Worm (Caenorhabditis elegans): ENCODE data around the gene F36H1.12.
A peak's percentile ranks its signal among the peaks of the same experiment; 100 is the strongest.

F36H1.12 gene

DNA sequence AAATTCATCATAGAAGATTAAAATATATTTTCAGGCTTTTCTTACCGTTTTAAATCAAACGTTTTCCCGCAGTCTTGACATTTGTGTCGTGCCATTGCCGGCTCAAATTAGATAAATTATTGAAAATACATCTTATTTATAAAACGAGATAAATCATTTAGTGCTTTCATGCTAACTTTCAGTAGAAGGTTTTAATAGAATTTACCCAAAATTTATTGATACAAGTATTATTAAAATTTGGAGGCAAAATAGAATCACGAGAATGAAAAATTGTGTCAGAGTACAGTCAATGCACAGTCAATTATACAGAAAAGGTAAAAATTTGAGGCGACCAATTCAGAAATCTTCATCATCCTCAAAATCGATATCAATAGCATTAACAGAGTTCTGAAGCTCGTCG is 25.0 kb upstream of the F36H1.12 start, which contains the start of gene Y5F2A.4:
TSS of gene Y5F2A.4 (minus strand) at position 101 of the 400 bp plus-strand sequence.
- TF ChIP-seq dao-5 (tag; optimal IDR thresholded peaks at IDR 0.05) = no peak
- no peak for TF ChIP-seq him-1 (tag; optimal IDR thresholded peaks at IDR 0.05)
- no peak for TF ChIP-seq W03F9.2 (tag; optimal IDR thresholded peaks at IDR 0.05)

DNA sequence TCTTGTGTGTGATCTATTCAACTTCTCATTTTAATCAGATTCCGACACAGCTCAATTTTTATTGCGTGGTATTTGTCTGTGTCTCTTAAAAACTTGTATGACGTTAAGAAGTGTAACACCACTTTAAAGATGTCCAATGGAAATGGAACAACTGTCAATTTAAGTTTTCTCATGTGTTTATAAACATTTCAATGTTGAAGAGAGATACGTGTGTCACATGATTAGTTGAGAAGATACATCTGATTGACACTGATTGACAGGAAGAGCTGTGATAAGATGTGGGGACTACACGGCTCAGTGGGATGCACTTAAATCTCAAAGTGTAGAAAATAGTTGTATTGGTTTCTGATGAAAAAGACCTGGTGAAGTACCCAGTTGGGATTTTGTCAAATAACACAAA is 14.8 kb upstream of the F36H1.12 start:
- no peak for TF ChIP-seq him-1 (tag; optimal IDR thresholded peaks at IDR 0.05)
- no peak for TF ChIP-seq dao-5 (tag; optimal IDR thresholded peaks at IDR 0.05)
- TF ChIP-seq W03F9.2 (tag; optimal IDR thresholded peaks at IDR 0.05) = no peak

DNA sequence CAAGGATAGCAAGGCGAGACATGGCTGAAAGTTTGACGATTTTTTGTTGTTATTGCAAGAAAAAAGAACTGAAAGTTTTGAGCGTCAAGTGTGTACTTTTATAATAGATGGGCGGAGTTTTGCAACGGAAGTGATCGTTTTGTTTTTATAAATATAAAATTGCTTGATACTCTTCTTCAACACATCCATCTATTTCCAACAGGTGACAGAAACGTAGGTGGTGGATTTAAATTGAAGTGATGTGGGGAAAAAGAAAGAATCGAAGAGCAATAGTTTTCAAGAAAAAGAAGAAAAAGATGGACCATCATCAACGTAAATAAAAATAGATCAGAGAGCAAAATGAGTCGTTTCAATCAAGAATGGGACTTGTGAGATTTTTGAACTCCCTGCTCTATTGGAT is 13.5 kb upstream of the F36H1.12 start, which contains the start of gene ttr-17:
TSS of gene ttr-17 (minus strand) at position 24 of the 400 bp plus-strand sequence.
- no peak for TF ChIP-seq W03F9.2 (tag; optimal IDR thresholded peaks at IDR 0.05)
- TF ChIP-seq him-1 (tag; optimal IDR thresholded peaks at IDR 0.05) = no peak

DNA sequence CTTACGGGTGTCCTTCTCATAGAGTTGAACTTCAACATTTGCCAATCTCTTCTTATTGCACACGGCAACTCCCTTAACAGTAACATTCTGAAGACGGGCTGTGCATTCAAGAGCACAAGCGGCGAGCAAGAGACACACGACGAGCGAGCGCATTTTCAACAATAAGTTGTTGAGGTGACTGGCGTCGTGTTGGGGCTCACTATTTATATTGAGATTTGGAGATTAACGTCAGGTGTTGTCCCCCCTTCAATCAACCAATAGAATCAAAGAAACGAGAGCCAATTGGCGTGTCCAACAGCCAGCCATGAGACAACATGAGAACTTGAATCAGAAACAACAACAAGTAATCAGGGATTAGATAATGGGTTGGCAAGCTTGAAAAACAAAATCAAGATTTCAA is 10.5 kb upstream of the F36H1.12 start, which contains the start of gene ttr-16:
TSS of gene ttr-16 (minus strand) at position 176 of the 400 bp plus-strand sequence.
- TF ChIP-seq him-1 (tag; optimal IDR thresholded peaks at IDR 0.05) = no peak
- TF ChIP-seq W03F9.2 (tag; optimal IDR thresholded peaks at IDR 0.05) = no peak
- no peak for TF ChIP-seq dao-5 (tag; optimal IDR thresholded peaks at IDR 0.05)

DNA sequence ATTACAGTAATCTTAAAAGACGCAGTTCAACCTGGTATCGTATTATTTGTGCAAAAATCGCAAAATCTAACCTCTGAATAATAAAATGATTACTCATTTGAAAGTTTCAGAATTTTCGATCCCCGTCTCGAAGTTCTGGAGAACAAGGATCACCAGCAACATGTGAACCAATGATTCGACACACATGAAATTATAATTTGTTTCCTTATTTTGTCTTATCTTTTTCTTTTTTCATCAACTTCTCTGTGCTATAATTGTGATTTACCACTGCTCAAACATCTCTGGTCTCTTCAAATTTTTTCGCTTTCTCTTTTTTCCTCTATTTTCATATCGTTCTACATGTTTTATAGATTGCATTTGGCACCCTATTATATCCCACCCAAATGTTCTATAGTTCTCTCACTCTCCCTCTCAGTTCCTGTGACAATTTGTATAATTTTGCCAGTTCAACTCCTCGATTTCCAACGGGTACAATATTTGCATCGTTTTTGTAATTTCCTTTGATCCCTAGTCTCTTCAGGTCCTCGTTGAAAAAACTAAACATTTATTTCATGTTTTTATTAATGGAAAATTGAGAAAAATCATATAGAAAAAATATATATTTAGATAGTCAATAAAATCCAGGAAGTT is 9.6 kb upstream of the F36H1.12 start:
- no peak for TF ChIP-seq him-1 (tag; optimal IDR thresholded peaks at IDR 0.05)
- TF ChIP-seq dao-5 (tag; optimal IDR thresholded peaks at IDR 0.05) = no peak
- TF ChIP-seq W03F9.2 (tag; optimal IDR thresholded peaks at IDR 0.05) = no peak

DNA sequence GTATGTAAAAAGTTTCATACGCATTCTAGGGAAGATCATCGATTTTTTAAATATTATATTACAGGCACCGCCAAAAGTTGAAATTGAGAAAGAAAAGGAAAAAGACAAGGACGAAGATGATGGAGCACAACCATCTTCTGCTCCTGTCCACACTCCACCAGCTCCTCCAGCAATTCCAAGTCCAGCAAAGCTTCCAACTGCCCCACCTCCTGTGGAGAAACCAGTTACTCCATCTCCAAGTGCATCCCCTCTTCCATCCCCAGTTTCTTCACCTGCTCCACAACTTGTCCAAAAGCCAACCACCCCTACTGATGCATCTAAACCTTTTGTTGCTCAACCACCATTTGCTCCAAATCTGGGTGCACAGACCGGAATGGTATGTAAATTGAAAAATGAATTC is 1.5 kb downstream of the F36H1.12 start:
- TF ChIP-seq W03F9.2 (tag; optimal IDR thresholded peaks at IDR 0.05) = no peak
- TF ChIP-seq dao-5 (tag; optimal IDR thresholded peaks at IDR 0.05) = no peak
- no peak for TF ChIP-seq him-1 (tag; optimal IDR thresholded peaks at IDR 0.05)

DNA sequence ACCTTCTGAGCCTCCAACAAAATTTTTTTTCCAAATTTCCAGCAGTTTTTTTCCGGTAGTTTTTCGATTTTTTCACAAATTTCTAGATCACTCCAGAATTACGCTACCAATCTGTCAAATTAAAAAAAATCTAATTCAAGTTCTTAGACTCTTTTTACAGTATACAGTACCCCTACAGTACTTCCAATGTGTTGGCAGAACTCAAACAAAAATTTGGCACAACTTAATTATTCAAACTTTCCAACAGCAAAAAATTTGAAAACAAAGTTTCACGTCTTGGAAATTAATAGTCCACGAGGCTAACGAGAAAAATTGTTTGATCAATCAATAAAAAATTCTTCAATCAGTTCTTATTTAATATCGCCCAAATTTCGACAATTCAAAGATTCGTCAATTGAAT is 3.7 kb downstream of the F36H1.12 start, which contains the start of gene F36H1.3:
TSS of gene F36H1.3 (plus strand) at position 323 of the 400 bp plus-strand sequence.
- TF ChIP-seq him-1 (tag; optimal IDR thresholded peaks at IDR 0.05) (no peak), dao-5 (tag; optimal IDR thresholded peaks at IDR 0.05) (no peak), W03F9.2 (tag; optimal IDR thresholded peaks at IDR 0.05) (no peak)

DNA sequence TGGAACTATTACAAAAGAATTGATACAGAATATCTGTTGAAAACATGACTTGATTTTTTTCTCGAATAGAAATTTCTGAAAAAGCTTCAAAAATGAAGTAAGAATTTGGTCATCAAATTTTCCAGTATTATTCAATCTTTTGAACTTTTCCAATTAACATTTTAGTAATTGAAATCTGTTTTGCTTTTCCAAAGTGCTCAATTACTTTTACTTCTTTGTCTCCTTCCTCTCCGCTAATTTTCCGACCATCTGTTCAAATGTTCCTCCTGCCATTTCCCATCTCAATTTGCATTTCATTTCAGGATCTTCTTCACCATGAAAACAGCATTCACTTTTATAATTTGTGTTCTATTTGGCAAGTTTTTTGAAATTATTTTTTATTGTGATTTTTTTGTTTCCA is 4.6 kb downstream of the F36H1.12 start, which contains the start of gene F36H1.11:
TSS of gene F36H1.11 (plus strand) at position 301 of the 400 bp plus-strand sequence.
- TF ChIP-seq dao-5 (tag; optimal IDR thresholded peaks at IDR 0.05) (no peak), W03F9.2 (tag; optimal IDR thresholded peaks at IDR 0.05) (no peak), him-1 (tag; optimal IDR thresholded peaks at IDR 0.05) (no peak)

DNA sequence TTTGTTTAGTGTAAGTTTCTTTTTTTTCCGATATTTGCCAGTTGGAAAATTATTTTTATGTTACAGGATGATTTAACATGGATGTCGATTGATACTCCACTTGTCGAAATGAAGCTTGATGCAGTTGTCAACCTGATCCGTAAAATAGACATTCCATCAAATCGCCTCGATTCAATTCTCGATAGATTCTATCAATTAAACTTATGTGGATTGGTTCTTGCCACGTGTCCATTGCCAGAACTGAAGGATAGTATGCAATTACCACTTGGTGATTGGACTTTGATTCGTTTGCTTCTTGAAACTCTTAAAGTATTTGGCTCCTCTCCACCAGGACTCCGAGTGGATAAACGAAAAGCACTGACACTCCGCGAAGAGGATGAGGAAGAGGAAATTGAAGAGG is 9.1 kb downstream of the F36H1.12 start:
- TF ChIP-seq him-1 (tag; optimal IDR thresholded peaks at IDR 0.05) = no peak
- TF ChIP-seq dao-5 (tag; optimal IDR thresholded peaks at IDR 0.05) = no peak
- TF ChIP-seq W03F9.2 (tag; optimal IDR thresholded peaks at IDR 0.05) = no peak

DNA sequence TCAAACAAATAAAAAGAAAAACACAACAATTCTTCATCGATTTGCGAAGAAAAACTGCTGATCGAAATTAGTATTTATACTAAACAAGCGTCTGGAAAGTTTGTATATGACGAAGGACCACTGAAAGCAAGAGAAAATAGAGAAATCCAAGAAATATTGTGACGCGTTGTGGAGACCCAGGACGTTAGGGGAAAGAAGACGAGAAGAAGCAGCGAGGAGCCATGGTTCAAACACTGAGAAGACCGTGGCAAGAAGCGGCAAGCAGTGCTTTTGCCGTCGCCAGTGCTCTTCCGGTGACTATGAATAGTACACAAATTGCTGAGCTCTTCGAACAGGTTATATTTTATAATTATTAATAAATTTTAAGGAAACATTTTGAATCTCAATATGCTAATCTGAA is 14.8 kb downstream of the F36H1.12 start:
- TF ChIP-seq him-1 (tag; optimal IDR thresholded peaks at IDR 0.05) (no peak), dao-5 (tag; optimal IDR thresholded peaks at IDR 0.05) (no peak), W03F9.2 (tag; optimal IDR thresholded peaks at IDR 0.05) (no peak)

DNA sequence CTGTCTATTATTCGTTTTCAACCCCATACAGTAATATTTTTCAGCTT is 15.1 kb downstream of the F36H1.12 start, which contains the start of gene kdin-1:
TSS of gene kdin-1 (plus strand) at position 38 of the 47 bp plus-strand sequence.
- TF ChIP-seq W03F9.2 (tag; optimal IDR thresholded peaks at IDR 0.05) = no peak
- no peak for TF ChIP-seq him-1 (tag; optimal IDR thresholded peaks at IDR 0.05)
- no peak for TF ChIP-seq dao-5 (tag; optimal IDR thresholded peaks at IDR 0.05)

DNA sequence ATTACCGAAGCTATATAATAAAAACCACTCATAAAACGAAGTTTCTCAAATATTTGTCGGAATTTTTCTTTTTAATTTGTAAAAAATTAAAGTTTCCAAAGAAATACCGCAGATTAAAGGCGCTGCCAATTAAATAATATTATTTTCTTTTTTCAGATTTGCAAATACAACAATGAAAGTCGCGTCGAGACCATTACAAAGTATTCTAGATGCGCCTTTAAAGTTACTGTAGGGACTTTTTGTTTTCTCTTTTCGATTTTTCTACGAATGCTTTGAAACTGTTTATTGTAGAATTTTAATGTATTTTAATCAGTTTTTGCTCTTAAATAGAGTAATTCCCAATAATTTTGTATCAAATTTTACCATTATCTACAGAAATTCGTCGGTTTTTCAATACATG is 15.3 kb downstream of the F36H1.12 start:
- no peak for TF ChIP-seq dao-5 (tag; optimal IDR thresholded peaks at IDR 0.05)
- TF ChIP-seq W03F9.2 (tag; optimal IDR thresholded peaks at IDR 0.05) = no peak
- no peak for TF ChIP-seq him-1 (tag; optimal IDR thresholded peaks at IDR 0.05)

DNA sequence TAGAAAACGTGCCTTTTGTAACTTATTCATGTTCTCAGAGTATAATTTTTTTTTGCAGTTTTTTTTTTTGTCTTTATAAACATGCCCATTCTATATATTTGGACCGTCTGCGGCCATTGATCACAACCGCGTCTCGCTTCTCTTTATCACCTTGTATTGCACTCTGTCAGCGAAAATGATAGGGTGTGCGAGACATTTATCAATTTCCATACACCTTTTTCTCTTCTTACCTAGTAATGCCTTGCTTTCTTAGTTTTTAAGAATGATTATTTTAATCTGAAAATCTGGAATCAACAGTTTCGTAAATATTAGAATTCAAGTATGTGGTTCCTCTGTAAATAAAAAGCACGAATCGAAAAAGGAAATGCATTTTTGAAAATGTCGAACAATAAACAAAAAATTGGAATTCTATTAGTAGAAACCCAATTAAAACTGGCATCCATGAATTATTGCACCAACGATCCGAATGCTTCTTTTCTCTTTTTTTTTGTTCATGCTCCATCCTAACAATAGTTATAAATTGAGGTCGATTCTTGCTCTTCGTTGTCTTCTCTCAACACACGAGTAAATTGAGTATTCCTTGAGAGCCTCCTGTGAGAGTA is 16.3 kb downstream of the F36H1.12 start:
- TF ChIP-seq him-1 (tag; optimal IDR thresholded peaks at IDR 0.05) (no peak), W03F9.2 (tag; optimal IDR thresholded peaks at IDR 0.05) (no peak), dao-5 (tag; optimal IDR thresholded peaks at IDR 0.05) (no peak)

DNA sequence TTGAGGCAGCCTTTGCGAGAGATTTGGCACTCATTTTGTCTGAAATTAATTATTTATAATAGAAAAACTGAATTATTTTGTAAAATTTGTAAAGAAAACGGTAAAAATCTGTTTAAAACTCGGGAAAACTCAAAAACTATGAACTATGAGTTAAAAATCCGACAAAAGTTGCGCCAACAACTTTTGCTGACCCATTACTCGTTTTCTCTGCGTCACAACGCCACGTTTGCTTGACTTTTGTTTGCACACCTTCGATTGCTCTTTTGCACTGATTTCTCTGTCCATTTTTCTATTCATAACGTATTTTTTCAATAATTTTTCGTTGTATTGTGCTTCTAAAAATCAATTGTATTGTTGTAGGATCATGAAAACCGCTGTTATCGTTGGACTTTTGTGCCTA is 17.3 kb downstream of the F36H1.12 start, which contains the start of gene fkb-1:
TSS of gene fkb-1 (plus strand) at position 361 of the 400 bp plus-strand sequence.
- TF ChIP-seq dao-5 (tag; optimal IDR thresholded peaks at IDR 0.05) (no peak), him-1 (tag; optimal IDR thresholded peaks at IDR 0.05) (no peak), W03F9.2 (tag; optimal IDR thresholded peaks at IDR 0.05) (peak; percentile 71)

DNA sequence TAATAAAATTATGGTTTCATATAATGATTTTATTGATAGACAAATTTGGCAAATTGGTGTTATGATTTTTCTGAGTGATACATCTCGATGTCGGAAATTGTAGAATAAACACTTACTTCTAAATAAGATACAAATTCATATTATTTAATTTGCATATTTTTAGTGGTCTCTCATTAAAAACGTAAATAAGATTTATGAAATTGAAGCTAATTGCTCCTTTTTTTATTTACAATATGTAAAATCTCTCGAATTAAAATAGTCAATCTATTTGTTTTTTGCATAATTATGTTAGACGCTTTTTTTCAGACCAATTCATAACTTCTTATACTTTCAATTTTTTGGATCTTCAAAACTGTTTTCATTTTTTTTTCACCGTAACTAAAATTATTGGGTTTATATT is 21.2 kb downstream of the F36H1.12 start, which contains the start of gene hrg-6:
TSS of gene hrg-6 (plus strand) at position 301 of the 400 bp plus-strand sequence.
- TF ChIP-seq W03F9.2 (tag; optimal IDR thresholded peaks at IDR 0.05) (no peak), him-1 (tag; optimal IDR thresholded peaks at IDR 0.05) (no peak)
